Worm (Caenorhabditis elegans) whole organism, L1 larva: ENCODE measurements around the gene H14E04.2.

ENCODE experiments used
- alr-1 ChIP-seq: fragments of 200-800 bp; sonication (Bioruptor generic); optimal IDR thresholded peaks from 2 replicates; lab custom pipeline; 2018; ENCODE audit warnings: borderline replicate concordance, mild to moderate bottlenecking, missing genetic modification characterization, missing compliant biosample characterization
- blmp-1 ChIP-seq: fragments of 150-350 bp; optimal IDR thresholded peaks from 2 replicates; lab custom pipeline; 2014; ENCODE audit warnings: missing biosample characterization, missing genetic modification characterization
- ceh-82 ChIP-seq, 3 experiments: fragments of 150-350 bp in 1 of 3; sonication (generic microtip) in 2 of 3; optimal IDR thresholded peaks; 2 replicates each; lab custom pipeline; 2014 to 2017; ENCODE audit warnings: missing biosample characterization in 3 of 3, missing genetic modification characterization in 3 of 3
- ces-1 ChIP-seq: fragments of 150-350 bp; optimal IDR thresholded peaks from 2 replicates; lab custom pipeline; 2014; ENCODE audit warnings: missing biosample characterization, missing genetic modification reagents, missing genetic modification characterization
- dpl-1 ChIP-seq, 3 experiments: fragments of 150-350 bp in 2 of 3; sonication (generic microtip) in 1 of 3; optimal IDR thresholded peaks; 2 replicates each; lab custom pipeline; 2014 to 2017; ENCODE audit warnings: missing biosample characterization in 3 of 3, missing genetic modification characterization in 3 of 3, missing genetic modification reagents in 3 of 3
- efl-1 ChIP-seq, 4 experiments: fragments of 150-350 bp; optimal IDR thresholded peaks in 3 of 4; peaks in 1 of 4; 1 replicate in 1 of 4; 2 replicates in 3 of 4; lab custom pipeline; 2014; ENCODE audit warnings: missing biosample characterization in 2 of 4, missing genetic modification characterization in 2 of 4, missing genetic modification reagents in 2 of 4
- efl-3 ChIP-seq: fragments of 200-800 bp; sonication (Bioruptor generic); optimal IDR thresholded peaks from 2 replicates; lab custom pipeline; 2018; ENCODE audit warnings: mild to moderate bottlenecking, missing genetic modification characterization, missing compliant biosample characterization
- egl-13 ChIP-seq: sonication (generic microtip); optimal IDR thresholded peaks from 2 replicates; lab custom pipeline; 2016; ENCODE audit warnings: missing genotype, missing genetic modification reagents, missing genetic modification characterization, missing compliant biosample characterization
- fkh-10 ChIP-seq: sonication (generic microtip); optimal IDR thresholded peaks from 2 replicates; lab custom pipeline; 2017; ENCODE audit warnings: missing biosample characterization, missing genetic modification reagents, missing genetic modification characterization
- fos-1 ChIP-seq: fragments of 150-350 bp; optimal IDR thresholded peaks from 2 replicates; lab custom pipeline; 2014; ENCODE audit warnings: missing biosample characterization, missing genetic modification characterization
- hlh-4 ChIP-seq: sonication (generic microtip); optimal IDR thresholded peaks from 2 replicates; lab custom pipeline; 2016; ENCODE audit warnings: mild to moderate bottlenecking, missing genetic modification characterization, missing compliant biosample characterization
- hpl-2 ChIP-seq: fragments of 150-350 bp; optimal IDR thresholded peaks from 2 replicates; lab custom pipeline; 2014; ENCODE audit warnings: missing biosample characterization, missing genetic modification reagents, missing genetic modification characterization
- lin-13 ChIP-seq: fragments of 150-350 bp; optimal IDR thresholded peaks from 2 replicates; lab custom pipeline; 2014; ENCODE audit warnings: missing biosample characterization, missing genetic modification reagents, missing genetic modification characterization
- lin-14 ChIP-seq: fragments of 200-800 bp; sonication (Bioruptor generic); optimal IDR thresholded peaks from 2 replicates; lab custom pipeline; 2018; ENCODE audit warnings: mild to moderate bottlenecking, missing genetic modification characterization, moderate library complexity, missing compliant biosample characterization
- lin-35 ChIP-seq, 2 experiments: fragments of 150-350 bp; optimal IDR thresholded peaks; 2 replicates each; lab custom pipeline; 2014; ENCODE audit warnings: missing biosample characterization in 2 of 2, missing genetic modification characterization in 2 of 2, missing genetic modification reagents in 2 of 2
- mef-2 ChIP-seq: fragments of 150-350 bp; optimal IDR thresholded peaks from 2 replicates; lab custom pipeline; 2014; ENCODE audit warnings: missing biosample characterization, missing genetic modification characterization
- nhr-85 ChIP-seq: sonication (generic microtip); peaks from one replicate; lab custom pipeline; 2016; ENCODE audit warnings: missing genetic modification characterization, inconsistent platforms, missing compliant biosample characterization
- nhr-90 ChIP-seq: sonication (generic microtip); optimal IDR thresholded peaks from 2 replicates; lab custom pipeline; 2016; ENCODE audit warnings: mild to moderate bottlenecking, missing genetic modification characterization, missing compliant biosample characterization; ENCODE audit not compliant: poor library complexity
- unc-98 ChIP-seq: fragments of 200-800 bp; sonication (Bioruptor generic); IDR thresholded peaks from 2 replicates; pipeline ENCODE4 v1.3.6; 2022; ENCODE audit warnings: missing genetic modification characterization, missing compliant biosample characterization
- xbp-1 ChIP-seq: sonication (generic microtip); optimal IDR thresholded peaks from 2 replicates; lab custom pipeline; 2016; ENCODE audit warnings: missing genetic modification characterization, missing compliant biosample characterization
- zag-1 ChIP-seq: fragments of 150-350 bp; optimal IDR thresholded peaks from 2 replicates; lab custom pipeline; 2014; ENCODE audit warnings: missing biosample characterization, missing genetic modification characterization

The H14E04.2 gene

ce11 chrIII:2349956-2350355 is 26.0 kb upstream of the H14E04.2 start:
- no peak for TF ChIP-seq ceh-82 (tag; optimal IDR thresholded peaks at IDR 0.05; lab: Kevin White, UChicago)
- TF ChIP-seq efl-1 (optimal IDR thresholded peaks at IDR 0.05; lab: Kevin White, UChicago) = no peak
- TF ChIP-seq efl-1 (GFP tag; optimal IDR thresholded peaks at IDR 0.05 in 1 of 2; lab: Kevin White, UChicago) = peak in 1 of 2 experiments; percentile 91

ce11 chrIII:2362648-2363047 is 13.3 kb upstream of the H14E04.2 start, which contains the start of gene srd-69:
Gene srd-69, plus strand, starts transcription at chrIII:2362948.
- TF ChIP-seq efl-1 (optimal IDR thresholded peaks at IDR 0.05; lab: Kevin White, UChicago) = no peak
- no peak for TF ChIP-seq efl-1 (GFP tag; optimal IDR thresholded peaks at IDR 0.05 in 1 of 2; lab: Kevin White, UChicago)
- no peak for TF ChIP-seq ceh-82 (tag; optimal IDR thresholded peaks at IDR 0.05; lab: Kevin White, UChicago)
- no peak for TF ChIP-seq zag-1

- TF ChIP-seq blmp-1 (tag; lab: Kevin White, UChicago) = no peak
- peak; percentile 39 for TF ChIP-seq nhr-85 (tag; lab: Kevin White, UChicago)
Observed at ce11 chrIII:2368424-2368823, 7.6 kb upstream of the H14E04.2 start, which contains the start of gene H04J21.4. Gene H04J21.4, minus strand, starts transcription at chrIII:2368524.

ce11 chrIII:2371864-2372263 is 4.1 kb upstream of the H14E04.2 start, which contains the start of gene H04J21.1:
Gene H04J21.1, minus strand, starts transcription at chrIII:2371964.
- no peak for TF ChIP-seq mef-2 (tag; lab: Kevin White, UChicago)
- TF ChIP-seq fos-1 (tag; lab: Kevin White, UChicago) = no peak
- no peak for TF ChIP-seq nhr-90 (tag; lab: Kevin White, UChicago)
- no peak for TF ChIP-seq efl-3 (GFP tag; lab: Kevin White, UChicago)
- no peak for TF ChIP-seq xbp-1 (tag; lab: Kevin White, UChicago)
- no peak for TF ChIP-seq hpl-2 (GFP tag; lab: Kevin White, UChicago)

ce11 chrIII:2384364-2384763 is 8.4 kb downstream of the H14E04.2 start:
- TF ChIP-seq dpl-1 (GFP tag; optimal IDR thresholded peaks at IDR 0.05; lab: Kevin White, UChicago) = no peak

ce11 chrIII:2386483-2386882 is 10.5 kb downstream of the H14E04.2 start, which contains the start of gene H14E04.3:
Gene H14E04.3, minus strand, starts transcription at chrIII:2386583.
- no peak for TF ChIP-seq hlh-4

- no peak for TF ChIP-seq egl-13
- peak; percentile 72 for TF ChIP-seq lin-14
- no peak for TF ChIP-seq ces-1 (GFP tag; lab: Kevin White, UChicago)
- TF ChIP-seq unc-98 (GFP tag; lab: Robert Waterston, UW) = no peak
- TF ChIP-seq lin-35 (GFP tag; optimal IDR thresholded peaks at IDR 0.05; lab: Kevin White, UChicago) = no peak
- TF ChIP-seq lin-13 (GFP tag; lab: Kevin White, UChicago) = no peak
- TF ChIP-seq efl-1 (optimal IDR thresholded peaks at IDR 0.05; lab: Kevin White, UChicago) = no peak
- peak in 1 of 2 experiments; percentile 72 for TF ChIP-seq efl-1 (GFP tag; optimal IDR thresholded peaks at IDR 0.05 in 1 of 2; lab: Kevin White, UChicago)
- peak; percentile 38 for TF ChIP-seq fkh-10
Observed at ce11 chrIII:2391704-2392103, 15.7 kb downstream of the H14E04.2 start.

- TF ChIP-seq lin-13 (GFP tag; lab: Kevin White, UChicago) (peak; percentile 27), efl-1 (optimal IDR thresholded peaks at IDR 0.05; lab: Kevin White, UChicago) (no peak), efl-1 (GFP tag; optimal IDR thresholded peaks at IDR 0.05 in 1 of 2; lab: Kevin White, UChicago) (peak in 1 of 2 experiments; percentile 91), alr-1 (no peak)
- TF ChIP-seq, all 84 proteins: peak for 2
Observed at ce11 chrIII:2393666-2394154, 17.7 kb downstream of the H14E04.2 start.
